Worm (Caenorhabditis elegans) whole organism, L2 larva: ENCODE data around the gene ZK813.6.

Experiments
- C34F6.9 ChIP-seq: fragments of 150-350 bp; optimal IDR thresholded peaks from 2 replicates; lab custom pipeline; 2014; ENCODE audit warnings: missing biosample characterization, missing genetic modification characterization
- F13H6.1 ChIP-seq: sonication (generic microtip); optimal IDR thresholded peaks from 2 replicates; lab custom pipeline; 2016; ENCODE audit warnings: missing genetic modification characterization, missing compliant biosample characterization
- R02D3.7 ChIP-seq: fragments of 150-350 bp; optimal IDR thresholded peaks from 2 replicates; lab custom pipeline; 2014; ENCODE audit warnings: missing biosample characterization, missing genetic modification characterization
- Y55F3AM.14 ChIP-seq: fragments of 200-800 bp; sonication (Bioruptor generic); optimal IDR thresholded peaks from 2 replicates; lab custom pipeline; 2018; ENCODE audit warnings: mild to moderate bottlenecking, missing genetic modification characterization, missing compliant biosample characterization
- alr-1 ChIP-seq: fragments of 150-350 bp; optimal IDR thresholded peaks from 2 replicates; lab custom pipeline; 2014; ENCODE audit warnings: missing biosample characterization, missing genetic modification characterization
- aly-2 ChIP-seq: fragments of 150-350 bp; optimal IDR thresholded peaks from 2 replicates; lab custom pipeline; 2014; ENCODE audit warnings: missing biosample characterization, missing genetic modification characterization
- blmp-1 ChIP-seq: sonication (generic microtip); optimal IDR thresholded peaks from 2 replicates; lab custom pipeline; 2017; ENCODE audit warnings: missing genetic modification characterization, mild to moderate bottlenecking, missing compliant biosample characterization, antibody characterized with exemption, moderate library complexity; ENCODE audit not compliant: insufficient read depth
- ceh-16 ChIP-seq: fragments of 150-350 bp; optimal IDR thresholded peaks from 2 replicates; lab custom pipeline; 2014; ENCODE audit warnings: missing biosample characterization, missing genetic modification characterization
- ceh-82 ChIP-seq: fragments of 150-350 bp; optimal IDR thresholded peaks from 2 replicates; lab custom pipeline; 2014; ENCODE audit warnings: missing biosample characterization, missing genetic modification characterization
- dmd-4 ChIP-seq: sonication (generic microtip); optimal IDR thresholded peaks from 2 replicates; lab custom pipeline; 2017; ENCODE audit warnings: missing biosample characterization, missing genetic modification characterization
- egl-27 ChIP-seq: sonication (generic microtip); optimal IDR thresholded peaks from 3 replicates; lab custom pipeline; 2017; ENCODE audit warnings: missing biosample characterization, missing genetic modification reagents, missing genetic modification characterization
- elt-1 ChIP-seq: fragments of 150-350 bp; optimal IDR thresholded peaks from 2 replicates; lab custom pipeline; 2014; ENCODE audit warnings: missing biosample characterization, missing genetic modification characterization
- elt-3 ChIP-seq: sonication (generic microtip); optimal IDR thresholded peaks from 2 replicates; lab custom pipeline; 2017; ENCODE audit warnings: missing biosample characterization, missing genetic modification characterization
- fos-1 ChIP-seq: fragments of 150-350 bp; optimal IDR thresholded peaks from 2 replicates; lab custom pipeline; 2014; ENCODE audit warnings: missing biosample characterization, missing genetic modification characterization
- gmeb-1 ChIP-seq: fragments of 150-350 bp; optimal IDR thresholded peaks from 2 replicates; lab custom pipeline; 2014; ENCODE audit warnings: missing biosample characterization, missing genetic modification characterization
- lin-11 ChIP-seq: fragments of 150-350 bp; sonication (generic microtip); optimal IDR thresholded peaks from 2 replicates; lab custom pipeline; 2014; ENCODE audit warnings: missing biosample characterization, missing genetic modification characterization, inconsistent platforms, mixed read lengths
- lin-13 ChIP-seq: fragments of 150-350 bp; optimal IDR thresholded peaks from 2 replicates; lab custom pipeline; 2014; ENCODE audit warnings: missing biosample characterization, missing genetic modification reagents, missing genetic modification characterization
- lin-39 ChIP-seq: fragments of 150-350 bp; optimal IDR thresholded peaks from 2 replicates; lab custom pipeline; 2014; ENCODE audit warnings: missing biosample characterization, missing genetic modification reagents, missing genetic modification characterization
- lsy-2 ChIP-seq, 2 experiments: fragments of 150-350 bp in 1 of 2; sonication (generic microtip) in 1 of 2; optimal IDR thresholded peaks; 2 replicates each; lab custom pipeline; 2014 to 2017; ENCODE audit warnings: missing biosample characterization in 2 of 2, missing genetic modification characterization in 2 of 2
- mab-5 ChIP-seq: fragments of 150-350 bp; optimal IDR thresholded peaks from 2 replicates; lab custom pipeline; 2014; ENCODE audit warnings: missing biosample characterization, missing genetic modification characterization
- mdl-1 ChIP-seq, 2 experiments: fragments of 150-350 bp in 1 of 2; sonication (generic microtip) in 1 of 2; optimal IDR thresholded peaks; 2 replicates each; lab custom pipeline; 2017; ENCODE audit warnings: missing biosample characterization in 2 of 2, missing genetic modification characterization in 2 of 2
- nhr-10 ChIP-seq: sonication (generic microtip); optimal IDR thresholded peaks from 2 replicates; lab custom pipeline; 2017; ENCODE audit warnings: missing biosample characterization, missing genetic modification characterization
- nhr-11 ChIP-seq: fragments of 150-350 bp; optimal IDR thresholded peaks from 2 replicates; lab custom pipeline; 2014; ENCODE audit warnings: missing biosample characterization, missing genetic modification characterization
- nhr-12 ChIP-seq: fragments of 150-350 bp; optimal IDR thresholded peaks from 2 replicates; lab custom pipeline; 2014; ENCODE audit warnings: missing biosample characterization, missing genetic modification characterization
- nhr-129 ChIP-seq: fragments of 150-350 bp; optimal IDR thresholded peaks from 2 replicates; lab custom pipeline; 2014; ENCODE audit warnings: missing biosample characterization, missing genetic modification characterization
- nhr-21 ChIP-seq: fragments of 150-350 bp; optimal IDR thresholded peaks from 2 replicates; lab custom pipeline; 2014; ENCODE audit warnings: missing biosample characterization, missing genetic modification characterization
- nhr-23 ChIP-seq: fragments of 150-350 bp; optimal IDR thresholded peaks from 2 replicates; lab custom pipeline; 2014; ENCODE audit warnings: missing biosample characterization, missing genetic modification reagents, missing genetic modification characterization
- nhr-237 ChIP-seq: fragments of 150-350 bp; optimal IDR thresholded peaks from 2 replicates; lab custom pipeline; 2014; ENCODE audit warnings: missing biosample characterization, missing genetic modification characterization
- nhr-25 ChIP-seq: fragments of 150-350 bp; sonication (generic microtip); optimal IDR thresholded peaks from 3 replicates; lab custom pipeline; 2014; ENCODE audit warnings: missing biosample characterization, missing genetic modification characterization
- nhr-6 ChIP-seq: fragments of 150-350 bp; optimal IDR thresholded peaks from 2 replicates; lab custom pipeline; 2014; ENCODE audit warnings: missing biosample characterization, missing genetic modification characterization
- nhr-77 ChIP-seq: fragments of 150-350 bp; optimal IDR thresholded peaks from 2 replicates; lab custom pipeline; 2014; ENCODE audit warnings: missing biosample characterization, missing genetic modification characterization
- sem-4 ChIP-seq: fragments of 150-350 bp; optimal IDR thresholded peaks from 2 replicates; lab custom pipeline; 2014; ENCODE audit warnings: missing biosample characterization, missing genetic modification reagents, missing genetic modification characterization
- skn-1 ChIP-seq: sonication (generic microtip); optimal IDR thresholded peaks from 2 replicates; lab custom pipeline; 2017; ENCODE audit warnings: missing biosample characterization, missing genetic modification characterization
- sma-3 ChIP-seq: sonication (generic microtip); optimal IDR thresholded peaks from 2 replicates; lab custom pipeline; 2016; ENCODE audit warnings: missing genetic modification reagents, missing genetic modification characterization, missing compliant biosample characterization
- sma-9 ChIP-seq, 2 experiments: fragments of 150-350 bp in 1 of 2; sonication (generic microtip) in 1 of 2; optimal IDR thresholded peaks; 2 replicates each; lab custom pipeline; 2014 to 2016; ENCODE audit warnings: missing genetic modification characterization in 2 of 2, mild to moderate bottlenecking in 1 of 2, missing biosample characterization in 1 of 2, missing compliant biosample characterization in 1 of 2, missing genetic modification reagents in 1 of 2, moderate library complexity in 1 of 2
- snpc-4 ChIP-seq: fragments of 150-350 bp; optimal IDR thresholded peaks from 2 replicates; lab custom pipeline; 2014; ENCODE audit warnings: missing biosample characterization, missing genetic modification characterization
- unc-55 ChIP-seq: fragments of 150-350 bp; sonication (generic microtip); optimal IDR thresholded peaks from 3 replicates; lab custom pipeline; 2014; ENCODE audit warnings: missing biosample characterization, missing genetic modification reagents, missing genetic modification characterization
- unc-62 ChIP-seq: fragments of 150-350 bp; optimal IDR thresholded peaks from 2 replicates; lab custom pipeline; 2014; ENCODE audit warnings: missing biosample characterization, missing genetic modification reagents, missing genetic modification characterization
- ztf-4 ChIP-seq: fragments of 150-350 bp; optimal IDR thresholded peaks from 2 replicates; lab custom pipeline; 2014; ENCODE audit warnings: missing biosample characterization, missing genetic modification characterization

ZK813.6 gene

DNA sequence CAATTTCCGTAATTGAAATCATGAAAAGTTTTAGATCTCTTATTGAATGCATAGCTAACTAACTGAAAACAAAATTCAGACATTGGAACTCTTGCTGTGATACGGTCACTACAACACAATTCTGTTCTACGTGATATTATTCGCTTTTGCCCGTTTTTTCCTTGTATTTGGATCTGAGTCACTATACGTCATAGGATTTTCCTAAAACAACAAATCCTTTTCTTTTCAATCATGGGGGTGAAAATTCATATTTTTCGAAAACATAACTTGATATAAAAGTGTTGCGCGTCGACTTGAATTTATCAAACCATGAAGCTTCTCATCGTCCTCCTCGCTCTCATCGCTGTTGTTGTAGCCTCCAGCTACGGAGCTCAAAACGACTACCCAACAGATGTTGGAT lies 21.4 kb downstream of the ZK813.6 start, which contains the start of gene ZK813.1:
Gene ZK813.1 (plus strand): TSS at position 301 of the 400 bp plus-strand sequence.
- TF ChIP-seq lsy-2 (tag; optimal IDR thresholded peaks at IDR 0.05; lab: Kevin White, UChicago) (no peak), R02D3.7 (no peak)

DNA sequence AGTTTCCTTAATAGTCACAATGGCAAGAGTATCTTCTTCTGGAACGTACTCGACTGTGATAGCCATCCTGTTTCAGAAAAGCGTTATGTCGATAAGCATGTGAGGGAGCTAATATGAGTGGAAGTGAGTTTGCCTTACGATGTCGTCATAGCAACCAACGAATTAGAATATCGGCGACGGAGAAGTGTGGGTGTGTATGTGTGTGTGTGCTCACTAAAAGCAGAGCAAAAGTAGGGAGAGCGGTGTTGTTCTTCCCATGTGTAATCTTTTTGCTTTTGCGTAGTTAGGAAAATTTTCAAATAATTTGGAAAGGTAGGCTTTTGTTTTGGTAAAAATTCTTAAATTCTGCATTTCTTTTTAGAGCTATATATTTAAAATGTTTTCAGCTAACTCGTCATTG lies 26.5 kb downstream of the ZK813.6 start, which contains the start of gene ZK813.5:
Gene ZK813.5 (minus strand): TSS at position 101 of the 400 bp plus-strand sequence.
- TF ChIP-seq sma-9 (GFP tag; optimal IDR thresholded peaks at IDR 0.05; lab: Kevin White, UChicago): no peak
- TF ChIP-seq sma-9 (tag; optimal IDR thresholded peaks at IDR 0.05; lab: Kevin White, UChicago): no peak
- TF ChIP-seq Y55F3AM.14: no peak
- TF ChIP-seq unc-55 (GFP tag; lab: Kevin White, UChicago): no peak
- no peak for TF ChIP-seq nhr-11 (tag; lab: Kevin White, UChicago)
- TF ChIP-seq nhr-23 (tag; lab: Kevin White, UChicago): no peak
- no peak for TF ChIP-seq C34F6.9 (tag; lab: Kevin White, UChicago)
- TF ChIP-seq egl-27 (tag; lab: Kevin White, UChicago): no peak
- no peak for TF ChIP-seq mab-5 (tag; lab: Kevin White, UChicago)
- no peak for TF ChIP-seq skn-1 (tag; lab: Kevin White, UChicago)
- TF ChIP-seq nhr-237 (tag; lab: Kevin White, UChicago): no peak
- TF ChIP-seq lin-39 (tag; lab: Kevin White, UChicago): no peak
- no peak for TF ChIP-seq snpc-4 (tag; lab: Kevin White, UChicago)
- no peak for TF ChIP-seq nhr-77 (tag; lab: Kevin White, UChicago)
- TF ChIP-seq nhr-21: no peak
- TF ChIP-seq sma-3 (GFP tag; lab: Kevin White, UChicago): no peak

DNA sequence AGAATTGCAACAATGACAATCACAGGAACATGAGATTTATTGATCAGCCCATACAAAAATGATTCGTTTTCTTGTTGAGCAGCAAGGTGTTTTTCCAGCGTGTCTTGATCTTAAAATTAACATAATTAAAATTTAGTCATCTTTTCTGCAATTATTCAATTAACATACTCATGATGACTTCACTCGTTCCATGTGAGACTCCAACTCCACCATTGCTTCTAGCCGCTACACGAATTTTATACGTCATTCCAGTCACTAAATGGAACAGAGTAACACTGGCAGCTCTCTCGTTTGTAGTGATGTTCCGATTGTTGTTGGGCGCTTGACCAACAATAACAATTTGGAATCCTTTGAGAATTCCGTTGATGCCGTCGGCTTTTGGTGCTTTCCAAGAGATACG lies 29.3 kb downstream of the ZK813.6 start:
- TF ChIP-seq ceh-16 (tag; lab: Kevin White, UChicago) (no peak), mdl-1 (tag; optimal IDR thresholded peaks at IDR 0.05; lab: Kevin White, UChicago) (no peak), alr-1 (tag; lab: Kevin White, UChicago) (no peak), gmeb-1 (tag; lab: Kevin White, UChicago) (no peak), nhr-23 (tag; lab: Kevin White, UChicago) (no peak), lin-13 (GFP tag; lab: Kevin White, UChicago) (no peak), lin-11 (tag; lab: Kevin White, UChicago) (no peak), nhr-12 (no peak), skn-1 (tag; lab: Kevin White, UChicago) (no peak), unc-62 (GFP tag; lab: Kevin White, UChicago) (no peak), nhr-21 (no peak)

DNA sequence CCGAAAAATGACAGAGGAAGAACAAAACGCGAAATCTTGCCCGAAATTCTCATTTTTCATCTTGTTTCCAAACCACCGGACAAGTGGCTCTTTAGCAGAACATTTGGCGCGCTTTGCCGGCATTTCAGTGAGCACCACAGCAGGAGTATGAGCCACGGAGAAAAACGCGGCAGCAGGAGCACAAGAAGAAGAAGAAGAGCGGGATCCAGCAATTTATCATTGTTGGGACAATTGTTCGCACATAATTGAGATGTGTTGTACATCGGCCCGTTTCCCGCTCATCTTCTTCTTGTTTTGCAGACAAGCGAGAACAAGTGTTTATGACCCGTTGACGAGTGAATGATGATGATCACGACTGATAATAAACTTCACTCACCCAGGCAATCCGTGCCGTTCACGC lies 30.9 kb downstream of the ZK813.6 start:
- TF ChIP-seq nhr-6: no peak
- peak; percentile 65 for TF ChIP-seq lin-39 (tag; lab: Kevin White, UChicago)
- TF ChIP-seq egl-27 (tag; lab: Kevin White, UChicago): no peak
- peak; percentile 22 for TF ChIP-seq C34F6.9 (tag; lab: Kevin White, UChicago)
- peak in 1 of 2 experiments; percentile 19 for TF ChIP-seq lsy-2 (tag; optimal IDR thresholded peaks at IDR 0.05; lab: Kevin White, UChicago)
- TF ChIP-seq sma-9 (GFP tag; optimal IDR thresholded peaks at IDR 0.05; lab: Kevin White, UChicago): peak; percentile 61
- no peak for TF ChIP-seq sma-9 (tag; optimal IDR thresholded peaks at IDR 0.05; lab: Kevin White, UChicago)
- TF ChIP-seq mab-5 (tag; lab: Kevin White, UChicago): peak; percentile 82
- TF ChIP-seq Y55F3AM.14: no peak
- peak; percentile 76 for TF ChIP-seq F13H6.1 (tag; lab: Kevin White, UChicago)
- peak; percentile 2 for TF ChIP-seq unc-55 (GFP tag; lab: Kevin White, UChicago)
- TF ChIP-seq lin-11 (tag; lab: Kevin White, UChicago): no peak

DNA sequence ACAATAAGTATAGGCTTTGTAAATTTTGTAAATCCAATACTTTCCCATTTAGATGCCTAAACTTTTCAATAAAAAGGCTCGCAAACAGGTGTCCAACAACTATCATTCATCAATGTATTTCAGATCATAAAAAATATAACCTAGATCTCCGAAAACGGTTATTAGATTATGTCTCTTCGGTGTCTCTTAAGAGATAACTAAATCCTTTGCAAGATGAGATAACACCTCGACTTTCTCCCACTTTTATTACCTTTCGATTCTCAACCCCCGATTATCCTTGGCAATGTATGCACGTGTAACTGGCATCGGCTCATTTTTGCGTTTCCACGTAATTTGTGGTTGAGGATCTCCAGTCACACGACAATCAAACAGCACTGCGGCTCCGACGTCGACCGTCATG lies 37.5 kb downstream of the ZK813.6 start:
- no peak for TF ChIP-seq blmp-1 (tag; lab: Kevin White, UChicago)
- no peak for TF ChIP-seq ceh-16 (tag; lab: Kevin White, UChicago)
- TF ChIP-seq nhr-12: no peak
- no peak for TF ChIP-seq elt-3 (tag; lab: Kevin White, UChicago)

DNA sequence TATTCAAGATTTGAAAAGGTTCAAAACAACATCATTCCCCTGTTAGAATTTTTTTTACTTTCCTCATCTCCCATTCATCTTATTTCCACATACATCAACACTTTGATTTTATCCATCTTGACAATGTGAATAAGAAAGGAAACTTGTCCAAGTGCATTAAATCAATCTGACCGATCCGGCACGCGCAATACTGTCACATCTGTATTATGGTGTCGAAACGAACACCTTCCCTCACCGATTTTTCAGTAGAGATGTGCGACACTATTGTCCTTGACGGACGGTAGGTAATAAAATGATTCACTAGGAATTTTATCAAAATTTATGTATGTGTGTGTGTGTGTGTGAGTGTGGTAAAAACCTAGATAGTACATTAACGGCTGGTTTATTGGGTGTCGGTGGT lies 39.3 kb downstream of the ZK813.6 start:
- no peak for TF ChIP-seq sem-4
- TF ChIP-seq elt-1: no peak
- TF ChIP-seq lin-13 (GFP tag; lab: Kevin White, UChicago): no peak
- TF ChIP-seq ztf-4 (tag; lab: Kevin White, UChicago): no peak
- TF ChIP-seq nhr-237 (tag; lab: Kevin White, UChicago): no peak
- TF ChIP-seq nhr-25 (tag; lab: Kevin White, UChicago): no peak
- no peak for TF ChIP-seq aly-2 (tag; lab: Kevin White, UChicago)
- TF ChIP-seq mdl-1 (tag; optimal IDR thresholded peaks at IDR 0.05; lab: Kevin White, UChicago): no peak
- TF ChIP-seq fos-1: no peak
- no peak for TF ChIP-seq ceh-82 (tag; lab: Kevin White, UChicago)
- TF ChIP-seq C34F6.9 (tag; lab: Kevin White, UChicago): no peak
- no peak for TF ChIP-seq nhr-23 (tag; lab: Kevin White, UChicago)
- TF ChIP-seq snpc-4 (tag; lab: Kevin White, UChicago): no peak
- TF ChIP-seq skn-1 (tag; lab: Kevin White, UChicago): no peak
- TF ChIP-seq lin-39 (tag; lab: Kevin White, UChicago): no peak
- TF ChIP-seq nhr-6: no peak
- no peak for TF ChIP-seq nhr-10
- TF ChIP-seq nhr-129 (tag; lab: Kevin White, UChicago): no peak
- no peak for TF ChIP-seq alr-1 (tag; lab: Kevin White, UChicago)
- TF ChIP-seq dmd-4 (tag; lab: Kevin White, UChicago): no peak
